Worm (Caenorhabditis elegans) whole organism, L1 larva: Measurements from ENCODE around the gene rig-4.

Experiments used
- C04F5.9 ChIP-seq: sonication (generic microtip); optimal IDR thresholded peaks from 2 replicates; lab custom pipeline; 2016; ENCODE audit warnings: missing genetic modification characterization, missing compliant biosample characterization
- alr-1 ChIP-seq: fragments of 200-800 bp; sonication (Bioruptor generic); optimal IDR thresholded peaks from 2 replicates; lab custom pipeline; 2018; ENCODE audit warnings: borderline replicate concordance, mild to moderate bottlenecking, missing genetic modification characterization, missing compliant biosample characterization
- aly-2 ChIP-seq: fragments of 150-350 bp; optimal IDR thresholded peaks from 2 replicates; lab custom pipeline; 2014; ENCODE audit warnings: missing biosample characterization, missing genetic modification characterization
- blmp-1 ChIP-seq: fragments of 150-350 bp; optimal IDR thresholded peaks from 2 replicates; lab custom pipeline; 2014; ENCODE audit warnings: missing biosample characterization, missing genetic modification characterization
- ceh-8 ChIP-seq: fragments of 200-800 bp; sonication (Bioruptor generic); optimal IDR thresholded peaks from 2 replicates; lab custom pipeline; 2018; ENCODE audit warnings: mild to moderate bottlenecking, missing genetic modification characterization, moderate library complexity, missing compliant biosample characterization
- ceh-90 ChIP-seq: sonication (generic microtip); optimal IDR thresholded peaks from 2 replicates; lab custom pipeline; 2016; ENCODE audit warnings: missing genetic modification characterization, missing compliant biosample characterization
- dpl-1 ChIP-seq, 3 experiments: fragments of 150-350 bp in 2 of 3; sonication (generic microtip) in 1 of 3; optimal IDR thresholded peaks; 2 replicates each; lab custom pipeline; 2014 to 2017; ENCODE audit warnings: missing biosample characterization in 3 of 3, missing genetic modification characterization in 3 of 3, missing genetic modification reagents in 3 of 3
- efl-1 ChIP-seq, 4 experiments: fragments of 150-350 bp; optimal IDR thresholded peaks in 3 of 4; peaks in 1 of 4; 1 replicate in 1 of 4; 2 replicates in 3 of 4; lab custom pipeline; 2014; ENCODE audit warnings: missing biosample characterization in 2 of 4, missing genetic modification characterization in 2 of 4, missing genetic modification reagents in 2 of 4
- ets-5 ChIP-seq: fragments of 200-800 bp; sonication (Bioruptor generic); IDR thresholded peaks from 2 replicates; pipeline ENCODE4 v1.3.6; 2022; ENCODE audit warnings: missing genetic modification characterization, missing compliant biosample characterization
- lin-14 ChIP-seq: fragments of 200-800 bp; sonication (Bioruptor generic); optimal IDR thresholded peaks from 2 replicates; lab custom pipeline; 2018; ENCODE audit warnings: mild to moderate bottlenecking, missing genetic modification characterization, moderate library complexity, missing compliant biosample characterization
- lin-35 ChIP-seq, 2 experiments: fragments of 150-350 bp; optimal IDR thresholded peaks; 2 replicates each; lab custom pipeline; 2014; ENCODE audit warnings: missing biosample characterization in 2 of 2, missing genetic modification characterization in 2 of 2, missing genetic modification reagents in 2 of 2
- lin-39 ChIP-seq: fragments of 150-350 bp; optimal IDR thresholded peaks from 2 replicates; lab custom pipeline; 2014; ENCODE audit warnings: missing biosample characterization, missing genetic modification reagents, missing genetic modification characterization
- lsy-2 ChIP-seq, 2 experiments: fragments of 150-350 bp; optimal IDR thresholded peaks; 2 replicates each; lab custom pipeline; 2014; ENCODE audit warnings: missing biosample characterization in 2 of 2, missing genetic modification characterization in 2 of 2
- mef-2 ChIP-seq: fragments of 150-350 bp; optimal IDR thresholded peaks from 2 replicates; lab custom pipeline; 2014; ENCODE audit warnings: missing biosample characterization, missing genetic modification characterization
- nhr-20 ChIP-seq: sonication (generic microtip); optimal IDR thresholded peaks from 2 replicates; lab custom pipeline; 2016; ENCODE audit warnings: mild to moderate bottlenecking, missing genetic modification characterization, missing compliant biosample characterization
- nhr-71 ChIP-seq: sonication (generic microtip); optimal IDR thresholded peaks from 2 replicates; lab custom pipeline; 2016; ENCODE audit warnings: mild to moderate bottlenecking, missing genetic modification characterization, moderate library complexity, missing compliant biosample characterization
- nhr-76 ChIP-seq: sonication (generic microtip); optimal IDR thresholded peaks from 2 replicates; lab custom pipeline; 2017; ENCODE audit warnings: missing biosample characterization, missing genetic modification characterization
- nhr-77 ChIP-seq: fragments of 150-350 bp; optimal IDR thresholded peaks from 2 replicates; lab custom pipeline; 2014; ENCODE audit warnings: missing biosample characterization, missing genetic modification characterization
- nhr-85 ChIP-seq: sonication (generic microtip); peaks from one replicate; lab custom pipeline; 2016; ENCODE audit warnings: missing genetic modification characterization, inconsistent platforms, missing compliant biosample characterization
- nhr-90 ChIP-seq: sonication (generic microtip); optimal IDR thresholded peaks from 2 replicates; lab custom pipeline; 2016; ENCODE audit warnings: mild to moderate bottlenecking, missing genetic modification characterization, missing compliant biosample characterization; ENCODE audit not compliant: poor library complexity
- pax-3 ChIP-seq: fragments of 200-800 bp; sonication (Bioruptor generic); optimal IDR thresholded peaks from 2 replicates; lab custom pipeline; 2018; ENCODE audit warnings: mild to moderate bottlenecking, missing genetic modification characterization, moderate library complexity, missing compliant biosample characterization
- snu-23 ChIP-seq: sonication (generic microtip); optimal IDR thresholded peaks from 2 replicates; lab custom pipeline; 2016; ENCODE audit warnings: missing genetic modification characterization, missing compliant biosample characterization
- unc-62 ChIP-seq: fragments of 150-350 bp; optimal IDR thresholded peaks from 2 replicates; lab custom pipeline; 2014; ENCODE audit warnings: missing biosample characterization, missing genetic modification reagents, missing genetic modification characterization
- ztf-4 ChIP-seq: fragments of 150-350 bp; optimal IDR thresholded peaks from 2 replicates; lab custom pipeline; 2014; ENCODE audit warnings: missing biosample characterization, missing genetic modification characterization

Gene rig-4

DNA sequence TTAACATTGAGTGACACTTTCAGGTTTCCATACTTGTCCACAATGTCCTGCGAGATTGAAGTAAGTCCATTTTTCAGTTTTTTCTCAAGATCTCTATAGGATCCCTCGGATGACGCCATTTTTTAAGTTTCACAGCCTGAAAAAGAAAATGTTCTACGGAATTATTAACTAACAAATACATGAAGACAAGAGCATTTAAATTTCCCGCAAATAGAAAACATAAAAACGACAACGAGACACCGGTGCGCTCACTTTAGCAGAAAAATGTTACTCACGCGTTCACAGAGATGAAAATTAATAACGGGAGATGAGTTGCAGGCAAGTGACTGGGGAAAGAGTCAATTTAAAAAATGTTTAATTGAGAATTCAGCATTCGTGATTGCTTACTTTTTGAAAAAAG lies 57.5 kb downstream of the rig-4 start, which contains the start of gene czw-1:
czw-1 (minus strand) TSS at position 369 of the 400 bp plus-strand sequence.
- TF ChIP-seq nhr-76 (tag; lab: Kevin White, UChicago) = no peak
- TF ChIP-seq dpl-1 (GFP tag; optimal IDR thresholded peaks at IDR 0.05; lab: Kevin White, UChicago) = peak in 2 of 3 experiments; percentile 36 to 49
- TF ChIP-seq efl-1 (optimal IDR thresholded peaks at IDR 0.05; lab: Kevin White, UChicago) = no peak
- peak; percentile 52 to 97 for TF ChIP-seq efl-1 (GFP tag; optimal IDR thresholded peaks at IDR 0.05 in 1 of 2; lab: Kevin White, UChicago)
- peak in 1 of 2 experiments; percentile 61 for TF ChIP-seq lin-35 (GFP tag; optimal IDR thresholded peaks at IDR 0.05; lab: Kevin White, UChicago)
- TF ChIP-seq, all 84 proteins: peak for 3

DNA sequence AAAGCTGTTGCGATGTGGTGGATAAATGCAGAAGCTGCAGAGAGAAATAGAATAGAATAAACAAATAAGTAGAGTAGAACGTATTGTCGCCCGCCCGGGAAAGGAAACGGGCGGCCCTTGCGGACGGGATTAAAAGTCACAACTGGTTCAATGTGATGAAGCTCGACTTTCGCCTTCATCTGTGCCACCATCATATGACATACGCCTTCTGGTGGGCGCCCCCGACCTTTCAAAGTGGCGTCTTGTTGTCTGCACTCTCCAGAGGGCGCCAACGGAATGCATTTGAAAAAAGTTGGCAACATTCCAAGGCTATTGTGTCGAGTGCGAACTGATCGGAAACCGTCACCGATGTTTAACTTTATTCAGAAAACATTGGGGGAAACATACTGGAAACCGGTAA lies 60.6 kb downstream of the rig-4 start:
- TF ChIP-seq blmp-1 (tag; lab: Kevin White, UChicago) (peak; percentile 75), ceh-90 (tag; lab: Kevin White, UChicago) (no peak), ets-5 (GFP tag; lab: Robert Waterston, UW) (no peak), ceh-8 (GFP tag; lab: Kevin White, UChicago) (no peak), nhr-20 (tag; lab: Kevin White, UChicago) (peak; percentile 16), nhr-77 (tag; lab: Kevin White, UChicago) (no peak), efl-1 (optimal IDR thresholded peaks at IDR 0.05; lab: Kevin White, UChicago) (peak in 1 of 2 experiments; percentile 22), efl-1 (GFP tag; optimal IDR thresholded peaks at IDR 0.05 in 1 of 2; lab: Kevin White, UChicago) (peak; percentile 33 to 39), lsy-2 (tag; optimal IDR thresholded peaks at IDR 0.05; lab: Kevin White, UChicago) (peak in 1 of 2 experiments; percentile 27), pax-3 (tag; lab: Kevin White, UChicago) (no peak), ztf-4 (tag; lab: Kevin White, UChicago) (no peak), dpl-1 (GFP tag; optimal IDR thresholded peaks at IDR 0.05; lab: Kevin White, UChicago) (peak; percentile 10 to 51 (median 23)), lin-14 (GFP tag; lab: Kevin White, UChicago) (peak; percentile 66), lin-39 (tag; lab: Kevin White, UChicago) (no peak), unc-62 (GFP tag; lab: Kevin White, UChicago) (no peak), lin-35 (GFP tag; optimal IDR thresholded peaks at IDR 0.05; lab: Kevin White, UChicago) (peak in 1 of 2 experiments; percentile 40), snu-23 (GFP tag; lab: Kevin White, UChicago) (peak; percentile 29), C04F5.9 (no peak), alr-1 (tag; lab: Kevin White, UChicago) (no peak), aly-2 (tag; lab: Kevin White, UChicago) (no peak), nhr-71 (peak; percentile 13), nhr-85 (peak; percentile 9), nhr-90 (tag; lab: Kevin White, UChicago) (no peak), mef-2 (tag; lab: Kevin White, UChicago) (no peak)
- TF ChIP-seq, all 84 proteins: peak for 10
